Fruit fly (Drosophila melanogaster) whole organism, pupa: Measurements from ENCODE around the gene gish.

Experiments
- CG10348 ChIP-seq: fragments of 200-800 bp; sonication (Bioruptor generic); IDR thresholded peaks from 2 replicates; pipeline ENCODE4 v1.3.6; 2022; ENCODE audit warnings: missing biosample characterization, missing genetic modification characterization
- CG12605 ChIP-seq: fragments of 200-800 bp; sonication (Bioruptor generic); IDR thresholded peaks from 2 replicates; pipeline ENCODE4 v1.3.6; 2022; ENCODE audit warnings: missing biosample characterization, missing genetic modification characterization
- CG13204 ChIP-seq: fragments of 200-800 bp; sonication (Bioruptor generic); optimal IDR thresholded peaks from 2 replicates; lab custom pipeline; 2018; ENCODE audit warnings: missing biosample characterization, mild to moderate bottlenecking, missing genetic modification characterization, moderate library complexity
- CG14655 ChIP-seq: fragments of 200-800 bp; sonication (Bioruptor generic); optimal IDR thresholded peaks from 3 replicates; lab custom pipeline; 2017; ENCODE audit warnings: mild to moderate bottlenecking, missing biosample characterization, missing genetic modification reagents, missing genetic modification characterization
- CG15710 ChIP-seq: fragments of 200-800 bp; sonication (Bioruptor generic); optimal IDR thresholded peaks from 2 replicates; lab custom pipeline; 2018; ENCODE audit warnings: missing biosample characterization, mild to moderate bottlenecking, missing genetic modification characterization, moderate library complexity
- CG17806 ChIP-seq: fragments of 200-800 bp; sonication (Bioruptor generic); optimal IDR thresholded peaks from 2 replicates; lab custom pipeline; 2018; ENCODE audit warnings: missing biosample characterization, mild to moderate bottlenecking, missing genetic modification characterization, moderate library complexity
- CG32121 ChIP-seq: fragments of 200-800 bp; sonication (Bioruptor generic); IDR thresholded peaks from 2 replicates; pipeline ENCODE4 v1.3.6; 2022; ENCODE audit warnings: missing biosample characterization, missing genetic modification characterization
- CG34367 ChIP-seq: fragments of 200-800 bp; sonication (Bioruptor generic); optimal IDR thresholded peaks from 2 replicates; lab custom pipeline; 2018; ENCODE audit warnings: missing biosample characterization, mild to moderate bottlenecking, missing genetic modification characterization
- CG4496 ChIP-seq: fragments of 200-800 bp; sonication (Bioruptor generic); IDR thresholded peaks from 3 replicates; pipeline ENCODE4 v1.3.6; 2022; ENCODE audit warnings: missing biosample characterization, missing genetic modification characterization
- CG8159 ChIP-seq: fragments of 200-800 bp; sonication (Bioruptor generic); optimal IDR thresholded peaks from 3 replicates; lab custom pipeline; 2018; ENCODE audit warnings: missing biosample characterization, mild to moderate bottlenecking, missing genetic modification characterization, moderate library complexity
- CG8301 ChIP-seq: fragments of 200-800 bp; sonication (Bioruptor generic); optimal IDR thresholded peaks from 2 replicates; lab custom pipeline; 2018; ENCODE audit warnings: missing biosample characterization, mild to moderate bottlenecking, missing genetic modification characterization
- CG9948 ChIP-seq: fragments of 200-800 bp; sonication (Bioruptor generic); optimal IDR thresholded peaks from 2 replicates; lab custom pipeline; 2018; ENCODE audit warnings: missing biosample characterization, mild to moderate bottlenecking, missing genetic modification characterization, moderate library complexity
- D1 ChIP-seq: fragments of 200-800 bp; sonication (Bioruptor generic); optimal IDR thresholded peaks from 2 replicates; lab custom pipeline; 2018; ENCODE audit warnings: missing biosample characterization, mild to moderate bottlenecking, missing genetic modification characterization, moderate library complexity
- EcR ChIP-seq: fragments of 200-800 bp; sonication (Bioruptor generic); optimal IDR thresholded peaks from 3 replicates; lab custom pipeline; 2019; ENCODE audit warnings: missing biosample characterization, missing genetic modification characterization, mild to moderate bottlenecking, moderate library complexity, missing genetic modification reagents
- Ets98B ChIP-seq: fragments of 200-800 bp; sonication (Bioruptor generic); IDR thresholded peaks from 2 replicates; pipeline ENCODE4 v1.3.6; 2022; ENCODE audit warnings: missing biosample characterization, missing genetic modification characterization
- Pif1A ChIP-seq: fragments of 200-800 bp; sonication (Bioruptor generic); optimal IDR thresholded peaks from 3 replicates; lab custom pipeline; 2016; ENCODE audit warnings: missing biosample characterization, missing genetic modification characterization
- Pif1B ChIP-seq: fragments of 200-800 bp; sonication (Bioruptor generic); optimal IDR thresholded peaks from 3 replicates; lab custom pipeline; 2016; ENCODE audit warnings: missing biosample characterization, missing genetic modification characterization
- Snoo ChIP-seq: fragments of 200-800 bp; sonication (Bioruptor generic); optimal IDR thresholded peaks from 3 replicates; lab custom pipeline; 2017; ENCODE audit warnings: missing biosample characterization, mild to moderate bottlenecking, missing genetic modification characterization, inconsistent platforms
- fd96Ca ChIP-seq: fragments of 200-800 bp; sonication (Bioruptor generic); IDR thresholded peaks from 3 replicates; pipeline ENCODE4 v1.3.6; 2022; ENCODE audit warnings: missing biosample characterization, missing genetic modification characterization
- gl ChIP-seq: fragments of 200-800 bp; sonication (Bioruptor generic); optimal IDR thresholded peaks from 2 replicates; lab custom pipeline; 2018; ENCODE audit warnings: missing biosample characterization, mild to moderate bottlenecking, missing genetic modification characterization
- rn ChIP-seq: fragments of 200-800 bp; sonication (Bioruptor generic); IDR thresholded peaks from 2 replicates; pipeline ENCODE4 v1.3.6; 2022; ENCODE audit warnings: missing biosample characterization, missing genetic modification characterization

The gish gene

dm6 chr3R:16310081-16310493 is 37.8 kb downstream of the gish start:
- TF ChIP-seq CG15710 (tag; lab: Kevin White, UChicago) (no peak), CG10348 (GFP tag; lab: Robert Waterston, UW) (no peak), Pif1A (no peak), rn (GFP tag; lab: Robert Waterston, UW) (no peak), Snoo (tag; lab: Kevin White, UChicago) (no peak), CG9948 (no peak)

- TF ChIP-seq CG34367 = no peak
- TF ChIP-seq D1 (tag; lab: Kevin White, UChicago) = no peak
- no peak for TF ChIP-seq CG14655 (GFP tag; lab: Kevin White, UChicago)
- no peak for TF ChIP-seq Ets98B (GFP tag; lab: Robert Waterston, UW)
- TF ChIP-seq rn (GFP tag; lab: Robert Waterston, UW) = no peak
- peak; percentile 30 for TF ChIP-seq Pif1A
- TF ChIP-seq Snoo (tag; lab: Kevin White, UChicago) = peak; percentile 15
- peak; percentile 80 for TF ChIP-seq EcR (GFP tag; lab: Kevin White, UChicago)
- TF ChIP-seq CG12605 (GFP tag; lab: Robert Waterston, UW) = no peak
- TF ChIP-seq CG13204 = peak; percentile 54
- peak; percentile 54; the same call in 2 of the 3 replicates for TF ChIP-seq CG4496
- no peak for TF ChIP-seq CG32121 (GFP tag; lab: Robert Waterston, UW)
- no peak for TF ChIP-seq CG17806
- no peak for TF ChIP-seq CG8159 (tag; lab: Kevin White, UChicago)
- no peak for TF ChIP-seq CG9948
- TF ChIP-seq Pif1B (GFP tag; lab: Kevin White, UChicago) = no peak
- TF ChIP-seq CG15710 (tag; lab: Kevin White, UChicago) = no peak
- peak; percentile 15 for TF ChIP-seq gl
- TF ChIP-seq CG8301 = no peak
- TF ChIP-seq fd96Ca (GFP tag; lab: Robert Waterston, UW) = no peak
- TF ChIP-seq CG10348 (GFP tag; lab: Robert Waterston, UW) = no peak
Measured at dm6 chr3R:16316747-16317146, 44.5 kb downstream of the gish start.

dm6 chr3R:16321538-16321937 is 49.3 kb downstream of the gish start, which contains the start of gene CG44044:
TSS of gene CG44044 (plus strand) at chr3R:16321838.
- TF ChIP-seq CG17806 = no peak
- no peak for TF ChIP-seq CG34367
- no peak for TF ChIP-seq CG10348 (GFP tag; lab: Robert Waterston, UW)
- no peak for TF ChIP-seq Pif1A
- no peak for TF ChIP-seq fd96Ca (GFP tag; lab: Robert Waterston, UW)
- no peak for TF ChIP-seq CG13204
- TF ChIP-seq Ets98B (GFP tag; lab: Robert Waterston, UW) = no peak
- no peak for TF ChIP-seq D1 (tag; lab: Kevin White, UChicago)
- no peak for TF ChIP-seq CG14655 (GFP tag; lab: Kevin White, UChicago)
- no peak for TF ChIP-seq CG9948
- no peak for TF ChIP-seq Pif1B (GFP tag; lab: Kevin White, UChicago)
- no peak for TF ChIP-seq CG32121 (GFP tag; lab: Robert Waterston, UW)
- no peak for TF ChIP-seq EcR (GFP tag; lab: Kevin White, UChicago)
- TF ChIP-seq gl = no peak
- TF ChIP-seq CG4496 = no peak
- no peak for TF ChIP-seq rn (GFP tag; lab: Robert Waterston, UW)
- no peak for TF ChIP-seq CG15710 (tag; lab: Kevin White, UChicago)
- TF ChIP-seq Snoo (tag; lab: Kevin White, UChicago) = no peak

- TF ChIP-seq CG12605 (GFP tag; lab: Robert Waterston, UW) (no peak), CG14655 (GFP tag; lab: Kevin White, UChicago) (no peak), EcR (GFP tag; lab: Kevin White, UChicago) (no peak), CG34367 (no peak), fd96Ca (GFP tag; lab: Robert Waterston, UW) (no peak), D1 (tag; lab: Kevin White, UChicago) (no peak), rn (GFP tag; lab: Robert Waterston, UW) (no peak)
Measured at dm6 chr3R:16323093-16323492, 50.8 kb downstream of the gish start, which contains the start of gene CG6901. TSS of gene CG6901 (plus strand) at chr3R:16323415.

dm6 chr3R:16325192-16325591 is 52.9 kb downstream of the gish start, which contains the start of gene CG17929:
TSS of gene CG17929 (plus strand) at chr3R:16325492.
- TF ChIP-seq CG9948 (no peak), CG4496 (no peak), CG8301 (no peak), D1 (tag; lab: Kevin White, UChicago) (no peak), CG13204 (no peak), CG34367 (no peak), CG10348 (GFP tag; lab: Robert Waterston, UW) (no peak), Pif1B (GFP tag; lab: Kevin White, UChicago) (no peak), Ets98B (GFP tag; lab: Robert Waterston, UW) (no peak), Pif1A (no peak), CG12605 (GFP tag; lab: Robert Waterston, UW) (no peak), fd96Ca (GFP tag; lab: Robert Waterston, UW) (no peak), CG17806 (no peak), CG32121 (GFP tag; lab: Robert Waterston, UW) (no peak), EcR (GFP tag; lab: Kevin White, UChicago) (no peak), CG14655 (GFP tag; lab: Kevin White, UChicago) (no peak)

- TF ChIP-seq CG13204 (no peak), CG8159 (tag; lab: Kevin White, UChicago) (no peak), D1 (tag; lab: Kevin White, UChicago) (no peak), CG8301 (no peak), fd96Ca (GFP tag; lab: Robert Waterston, UW) (no peak), CG17806 (no peak), CG10348 (GFP tag; lab: Robert Waterston, UW) (no peak), Pif1B (GFP tag; lab: Kevin White, UChicago) (no peak), Pif1A (no peak), Ets98B (GFP tag; lab: Robert Waterston, UW) (no peak), CG32121 (GFP tag; lab: Robert Waterston, UW) (no peak), CG4496 (no peak), gl (no peak), CG9948 (no peak), Snoo (tag; lab: Kevin White, UChicago) (no peak), rn (GFP tag; lab: Robert Waterston, UW) (no peak), CG34367 (no peak), CG15710 (tag; lab: Kevin White, UChicago) (no peak), CG12605 (GFP tag; lab: Robert Waterston, UW) (no peak)
Measured at dm6 chr3R:16327549-16327948, 55.3 kb downstream of the gish start, which contains the start of gene CG17930. TSS of gene CG17930 (plus strand) at chr3R:16327849.
